Worm (Caenorhabditis elegans) whole organism, early embryonic: Measurements from ENCODE around the gene mca-2.

Experiments used
- B0310.2 ChIP-seq: sonication (generic microtip); optimal IDR thresholded peaks from 2 replicates; lab custom pipeline; 2016; ENCODE audit warnings: mild to moderate bottlenecking, missing genetic modification characterization, missing compliant biosample characterization
- F13C5.2 ChIP-seq: sonication (generic microtip); optimal IDR thresholded peaks from 2 replicates; lab custom pipeline; 2017; ENCODE audit warnings: mild to moderate bottlenecking, missing genetic modification characterization, inconsistent platforms, missing compliant biosample characterization
- aly-1 ChIP-seq: sonication (generic microtip); optimal IDR thresholded peaks from 2 replicates; lab custom pipeline; 2016; ENCODE audit warnings: missing genetic modification characterization, missing compliant biosample characterization
- ama-1 ChIP-seq: fragments of 150-350 bp; optimal IDR thresholded peaks from 2 replicates; lab custom pipeline; 2014
- ceh-13 ChIP-seq: fragments of 200-800 bp; sonication (Bioruptor generic); optimal IDR thresholded peaks from 2 replicates; lab custom pipeline; 2018; ENCODE audit warnings: mild to moderate bottlenecking, missing genetic modification characterization, missing compliant biosample characterization
- ceh-36 ChIP-seq: sonication (generic microtip); optimal IDR thresholded peaks from 2 replicates; lab custom pipeline; 2016; ENCODE audit warnings: missing genetic modification characterization, inconsistent platforms, missing compliant biosample characterization
- ets-7 ChIP-seq: sonication (generic microtip); optimal IDR thresholded peaks from 2 replicates; lab custom pipeline; 2016; ENCODE audit warnings: missing genotype, missing genetic modification characterization, missing compliant biosample characterization
- flt-1 ChIP-seq: fragments of 200-800 bp; sonication (Bioruptor generic); IDR thresholded peaks from 2 replicates; pipeline ENCODE4 v1.3.6; 2022; ENCODE audit warnings: missing genetic modification characterization, missing compliant biosample characterization
- hmbx-1 ChIP-seq: sonication (generic microtip); optimal IDR thresholded peaks from 2 replicates; lab custom pipeline; 2016; ENCODE audit warnings: mild to moderate bottlenecking, missing genetic modification characterization, missing compliant biosample characterization
- hmg-4 ChIP-seq: fragments of 200-800 bp; sonication (Bioruptor generic); optimal IDR thresholded peaks from 2 replicates; lab custom pipeline; 2018; ENCODE audit warnings: mild to moderate bottlenecking, missing genetic modification characterization, missing compliant biosample characterization
- hnd-1 ChIP-seq: sonication (generic microtip); optimal IDR thresholded peaks from 2 replicates; lab custom pipeline; 2016; ENCODE audit warnings: missing genetic modification characterization, missing compliant biosample characterization
- pes-1 ChIP-seq: fragments of 200-800 bp; sonication (Bioruptor generic); IDR thresholded peaks from 2 replicates; pipeline ENCODE4 v1.3.6; 2022; ENCODE audit warnings: missing genetic modification reagents, missing genetic modification characterization, missing compliant biosample characterization
- scrt-1 ChIP-seq: fragments of 200-800 bp; sonication (Bioruptor generic); IDR thresholded peaks from 2 replicates; pipeline ENCODE4 v1.3.6; 2022; ENCODE audit warnings: missing genetic modification characterization, missing compliant biosample characterization
- sea-1 ChIP-seq: fragments of 200-800 bp; sonication (Bioruptor generic); conservative IDR thresholded peaks from 2 replicates; pipeline ENCODE4 v1.3.6; 2022; ENCODE audit warnings: missing genetic modification characterization, missing compliant biosample characterization
- tbx-11 ChIP-seq: fragments of 200-800 bp; sonication (Bioruptor generic); IDR thresholded peaks from 2 replicates; pipeline ENCODE4 v1.3.6; 2022; ENCODE audit warnings: missing genetic modification characterization, missing compliant biosample characterization
- tbx-37 ChIP-seq: fragments of 200-800 bp; sonication (Bioruptor generic); conservative IDR thresholded peaks from 2 replicates; pipeline ENCODE4 v1.3.6; 2022; ENCODE audit warnings: missing genetic modification reagents, missing genetic modification characterization, missing compliant biosample characterization
- tra-4 ChIP-seq: sonication (generic microtip); optimal IDR thresholded peaks from 2 replicates; lab custom pipeline; 2017; ENCODE audit warnings: missing genetic modification characterization, missing compliant biosample characterization

mca-2 gene

ce11 chrIV:2106708-2107107 lies 22.9 kb downstream of the mca-2 start:
- no peak for TF ChIP-seq hnd-1 (tag; lab: Kevin White, UChicago)
- TF ChIP-seq pes-1 (GFP tag; lab: Robert Waterston, UW) = peak; percentile 44; the same call in 1 of the 2 replicates
- TF ChIP-seq tbx-37 (GFP tag; lab: Robert Waterston, UW) = 0 out of 2 replicates have a peak, but pooled peaks have one; percentile 11

DNA sequence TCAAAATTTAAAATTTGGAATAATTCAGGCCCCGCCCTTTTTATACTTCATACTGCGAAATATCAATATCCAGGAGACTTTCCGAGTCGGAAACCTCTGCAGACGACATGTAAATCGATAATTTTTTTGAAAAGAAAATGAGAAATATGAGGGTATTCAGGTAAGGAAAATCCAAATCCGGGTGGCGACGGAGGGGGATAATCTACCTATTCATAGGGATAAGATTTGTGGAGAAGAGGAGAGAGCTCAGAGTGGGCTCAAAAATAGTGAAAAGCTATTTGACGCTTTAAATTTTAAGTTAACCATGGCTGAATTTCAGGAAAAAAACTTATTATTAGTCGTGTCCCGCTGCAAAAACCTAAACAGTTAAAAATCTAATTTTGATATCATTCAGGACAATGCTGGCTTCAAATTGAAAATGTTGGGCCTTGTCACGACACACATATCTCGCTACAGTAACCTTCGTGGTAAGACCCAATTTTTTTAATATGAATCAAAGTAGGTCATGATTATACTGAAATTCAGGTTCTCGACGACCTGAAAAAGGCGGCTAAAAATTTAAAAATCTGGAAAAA lies 27.6 kb downstream of the mca-2 start, which contains the start of gene che-6:
Gene che-6, minus strand, starts transcription at position 109 of the 575 bp plus-strand sequence.
- TF ChIP-seq ceh-13 (GFP tag; lab: Kevin White, UChicago) (no peak), hmg-4 (GFP tag; lab: Kevin White, UChicago) (no peak), ets-7 (tag; lab: Kevin White, UChicago) (no peak), aly-1 (no peak), scrt-1 (GFP tag; lab: Robert Waterston, UW) (no peak), pes-1 (GFP tag; lab: Robert Waterston, UW) (no peak), tbx-37 (GFP tag; lab: Robert Waterston, UW) (no peak), hnd-1 (tag; lab: Kevin White, UChicago) (no peak), F13C5.2 (tag; lab: Kevin White, UChicago) (no peak), hmbx-1 (tag; lab: Kevin White, UChicago) (no peak), flt-1 (GFP tag; lab: Robert Waterston, UW) (no peak), B0310.2 (tag; lab: Kevin White, UChicago) (no peak)

DNA sequence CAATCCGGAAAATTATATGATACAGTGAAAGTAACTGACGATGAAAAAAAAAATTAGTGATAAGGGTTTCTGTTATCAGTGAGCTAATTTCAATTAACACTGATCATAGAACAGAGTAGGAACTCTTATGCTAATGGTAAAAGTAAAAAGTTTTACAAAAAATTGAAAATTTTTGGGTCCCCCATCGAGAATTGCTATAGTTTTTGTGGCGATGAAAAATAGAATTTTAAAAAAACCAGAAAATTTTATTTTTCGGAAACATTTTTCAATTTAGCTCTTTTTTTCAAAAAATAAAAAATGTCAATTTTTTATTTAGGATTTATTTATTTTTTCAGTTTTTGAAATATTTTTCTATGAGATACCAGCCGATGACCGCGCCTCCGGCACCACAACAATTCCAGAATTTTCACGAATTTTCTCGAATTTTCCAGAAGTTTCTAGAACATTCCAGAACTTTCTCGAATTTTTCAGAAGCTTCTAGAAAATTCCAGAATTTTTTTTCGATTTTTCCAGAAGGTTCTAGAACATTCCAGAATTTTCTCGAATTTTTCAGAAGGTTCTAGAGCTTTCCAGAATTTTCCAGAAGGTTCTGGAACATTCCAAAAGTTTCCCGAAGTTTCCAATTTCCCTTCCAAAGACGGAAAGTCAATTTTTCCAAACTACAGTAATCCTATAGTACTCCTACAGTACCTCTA lies 29.7 kb downstream of the mca-2 start, which contains the start of gene C23H5.8:
Gene C23H5.8, minus strand, starts transcription at position 51 of the 695 bp plus-strand sequence.
- TF ChIP-seq hnd-1 (tag; lab: Kevin White, UChicago) (no peak), tbx-11 (GFP tag; lab: Robert Waterston, UW) (no peak), ets-7 (tag; lab: Kevin White, UChicago) (no peak), pes-1 (GFP tag; lab: Robert Waterston, UW) (no peak), flt-1 (GFP tag; lab: Robert Waterston, UW) (no peak), aly-1 (no peak), scrt-1 (GFP tag; lab: Robert Waterston, UW) (no peak), tra-4 (no peak), hmg-4 (GFP tag; lab: Kevin White, UChicago) (no peak), ceh-13 (GFP tag; lab: Kevin White, UChicago) (no peak)

DNA sequence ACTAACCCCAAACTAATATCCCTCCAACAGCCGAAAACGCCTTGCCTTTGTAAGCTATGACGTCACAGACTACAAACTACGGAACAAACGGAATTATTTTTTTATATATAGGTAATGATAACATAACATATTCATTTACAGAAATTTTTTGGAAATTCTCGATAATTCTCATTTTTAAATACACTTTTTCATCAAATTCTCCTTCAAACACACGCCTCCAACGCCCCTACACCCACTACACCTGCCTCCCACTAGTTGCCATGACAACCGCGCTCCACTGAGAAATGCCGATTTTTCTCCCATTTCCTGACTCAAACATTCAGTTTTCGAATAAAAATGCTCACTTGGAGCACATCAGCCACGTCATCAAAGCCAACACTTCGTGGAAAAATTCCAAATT lies 30.5 kb downstream of the mca-2 start, which contains the start of gene xbx-4:
Gene xbx-4, plus strand, starts transcription at position 301 of the 400 bp plus-strand sequence.
- no peak for TF ChIP-seq sea-1
- TF ChIP-seq tbx-37 (GFP tag; lab: Robert Waterston, UW) = no peak

ce11 chrIV:2117268-2117667 lies 33.4 kb downstream of the mca-2 start:
- TF ChIP-seq ets-7 (tag; lab: Kevin White, UChicago) (no peak), pes-1 (GFP tag; lab: Robert Waterston, UW) (no peak), aly-1 (no peak), ceh-13 (GFP tag; lab: Kevin White, UChicago) (no peak), F13C5.2 (tag; lab: Kevin White, UChicago) (no peak), flt-1 (GFP tag; lab: Robert Waterston, UW) (no peak), hmg-4 (GFP tag; lab: Kevin White, UChicago) (no peak), B0310.2 (tag; lab: Kevin White, UChicago) (no peak), ceh-36 (tag; lab: Kevin White, UChicago) (no peak), tra-4 (no peak), hnd-1 (tag; lab: Kevin White, UChicago) (no peak)

DNA sequence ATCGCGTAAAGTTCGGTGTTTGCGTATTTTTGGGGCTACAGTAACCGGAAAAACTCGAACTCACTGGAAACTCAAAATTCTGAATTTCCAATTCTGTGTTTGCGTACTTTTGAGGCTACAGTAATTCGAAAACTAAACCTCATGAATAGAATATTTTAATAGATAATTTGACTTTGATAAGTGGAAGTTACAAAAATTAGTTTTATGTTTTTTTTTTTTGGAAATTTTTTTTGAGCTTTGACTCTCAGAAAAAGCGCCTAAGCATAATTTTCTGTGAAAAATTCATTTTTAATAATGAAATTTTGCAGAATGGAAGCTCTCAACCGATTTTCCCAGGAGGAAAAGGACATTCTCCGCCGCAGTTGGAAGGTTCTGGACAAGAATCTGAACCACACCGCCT lies 38.7 kb downstream of the mca-2 start, which contains the start of gene glb-7:
Gene glb-7, plus strand, starts transcription at position 301 of the 400 bp plus-strand sequence.
- TF ChIP-seq hmg-4 (GFP tag; lab: Kevin White, UChicago) (no peak), hnd-1 (tag; lab: Kevin White, UChicago) (no peak), ceh-36 (tag; lab: Kevin White, UChicago) (no peak), sea-1 (no peak), F13C5.2 (tag; lab: Kevin White, UChicago) (no peak), ama-1 (lab: Kevin White, UChicago) (no peak), tra-4 (no peak), scrt-1 (GFP tag; lab: Robert Waterston, UW) (no peak), pes-1 (GFP tag; lab: Robert Waterston, UW) (no peak), ceh-13 (GFP tag; lab: Kevin White, UChicago) (no peak), tbx-37 (GFP tag; lab: Robert Waterston, UW) (no peak), aly-1 (no peak), hmbx-1 (tag; lab: Kevin White, UChicago) (no peak), ets-7 (tag; lab: Kevin White, UChicago) (no peak)

- TF ChIP-seq ama-1 (lab: Kevin White, UChicago) (no peak), hmg-4 (GFP tag; lab: Kevin White, UChicago) (no peak), hnd-1 (tag; lab: Kevin White, UChicago) (no peak), F13C5.2 (tag; lab: Kevin White, UChicago) (no peak), sea-1 (no peak), tbx-11 (GFP tag; lab: Robert Waterston, UW) (no peak), ets-7 (tag; lab: Kevin White, UChicago) (no peak), pes-1 (GFP tag; lab: Robert Waterston, UW) (no peak), B0310.2 (tag; lab: Kevin White, UChicago) (no peak), tra-4 (no peak), aly-1 (no peak), flt-1 (GFP tag; lab: Robert Waterston, UW) (no peak), ceh-13 (GFP tag; lab: Kevin White, UChicago) (no peak), ceh-36 (tag; lab: Kevin White, UChicago) (no peak), tbx-37 (GFP tag; lab: Robert Waterston, UW) (no peak)
Observed at ce11 chrIV:2127375-2127774, 43.5 kb downstream of the mca-2 start.
